Worm (Caenorhabditis elegans) whole organism, L3 larva: ENCODE data around the gene klp-19.

ENCODE experiments used
- R02D3.7 ChIP-seq: fragments of 150-350 bp; optimal IDR thresholded peaks from 2 replicates; lab custom pipeline; 2014; ENCODE audit warnings: missing biosample characterization, missing genetic modification characterization
- ama-1 ChIP-seq: fragments of 150-350 bp; optimal IDR thresholded peaks from 2 replicates; lab custom pipeline; 2018
- ceh-16 ChIP-seq: sonication (generic microtip); optimal IDR thresholded peaks from 2 replicates; lab custom pipeline; 2017; ENCODE audit warnings: missing biosample characterization, missing genetic modification characterization
- ceh-28 ChIP-seq: fragments of 150-350 bp; optimal IDR thresholded peaks from 2 replicates; lab custom pipeline; 2014; ENCODE audit warnings: missing biosample characterization, missing genetic modification reagents, missing genetic modification characterization
- ceh-82 ChIP-seq: fragments of 150-350 bp; optimal IDR thresholded peaks from 2 replicates; lab custom pipeline; 2014; ENCODE audit warnings: missing biosample characterization, missing genetic modification characterization
- ceh-9 ChIP-seq: sonication (generic microtip); optimal IDR thresholded peaks from 2 replicates; lab custom pipeline; 2018; ENCODE audit warnings: missing biosample characterization, missing genetic modification characterization
- egl-5 ChIP-seq: fragments of 150-350 bp; optimal IDR thresholded peaks from 2 replicates; lab custom pipeline; 2017; ENCODE audit warnings: missing biosample characterization, missing genetic modification reagents, missing genetic modification characterization, inconsistent platforms
- elt-2 ChIP-seq: sonication (generic microtip); optimal IDR thresholded peaks from 2 replicates; lab custom pipeline; 2016; ENCODE audit warnings: missing genetic modification reagents, mild to moderate bottlenecking, missing genetic modification characterization, missing compliant biosample characterization
- eor-1 ChIP-seq, 2 experiments: fragments of 150-350 bp; optimal IDR thresholded peaks; 2 replicates each; lab custom pipeline; 2014 to 2018; ENCODE audit warnings: missing biosample characterization in 2 of 2, missing genetic modification characterization in 2 of 2
- fkh-10 ChIP-seq: sonication (generic microtip); optimal IDR thresholded peaks from 2 replicates; lab custom pipeline; 2017; ENCODE audit warnings: missing biosample characterization, missing genetic modification reagents, missing genetic modification characterization
- fkh-2 ChIP-seq: fragments of 150-350 bp; optimal IDR thresholded peaks from 2 replicates; lab custom pipeline; 2014; ENCODE audit warnings: missing biosample characterization, missing genetic modification reagents, missing genetic modification characterization
- fos-1 ChIP-seq: fragments of 150-350 bp; optimal IDR thresholded peaks from 2 replicates; lab custom pipeline; 2014; ENCODE audit warnings: missing biosample characterization, missing genetic modification characterization
- hmg-11 ChIP-seq: sonication (generic microtip); optimal IDR thresholded peaks from 2 replicates; lab custom pipeline; 2016; ENCODE audit warnings: missing genetic modification characterization, missing compliant biosample characterization
- lin-15B ChIP-seq: fragments of 150-350 bp; optimal IDR thresholded peaks from 2 replicates; lab custom pipeline; 2014; ENCODE audit warnings: missing biosample characterization, missing genetic modification characterization
- lin-39 ChIP-seq: fragments of 150-350 bp; optimal IDR thresholded peaks from 2 replicates; lab custom pipeline; 2018; ENCODE audit warnings: missing biosample characterization, missing genetic modification reagents, missing genetic modification characterization
- lsy-12 ChIP-seq: sonication (generic microtip); optimal IDR thresholded peaks from 2 replicates; lab custom pipeline; 2016; ENCODE audit warnings: mild to moderate bottlenecking, missing genetic modification characterization, missing compliant biosample characterization
- mdl-1 ChIP-seq: fragments of 150-350 bp; optimal IDR thresholded peaks from 2 replicates; lab custom pipeline; 2014; ENCODE audit warnings: missing biosample characterization, missing genetic modification characterization
- nfya-1 ChIP-seq: sonication (generic microtip); optimal IDR thresholded peaks from 2 replicates; lab custom pipeline; 2017; ENCODE audit warnings: missing genetic modification characterization, mild to moderate bottlenecking, missing compliant biosample characterization, antibody characterized with exemption, moderate library complexity; ENCODE audit not compliant: insufficient read depth
- nhr-11 ChIP-seq: fragments of 150-350 bp; optimal IDR thresholded peaks from 2 replicates; lab custom pipeline; 2014; ENCODE audit warnings: missing biosample characterization, missing genetic modification characterization
- nhr-12 ChIP-seq: fragments of 150-350 bp; optimal IDR thresholded peaks from 2 replicates; lab custom pipeline; 2014; ENCODE audit warnings: missing biosample characterization, missing genetic modification characterization
- nhr-23 ChIP-seq: fragments of 150-350 bp; optimal IDR thresholded peaks from 2 replicates; lab custom pipeline; 2014; ENCODE audit warnings: missing biosample characterization, missing genetic modification reagents, missing genetic modification characterization
- nhr-25 ChIP-seq: sonication (generic microtip); optimal IDR thresholded peaks from 2 replicates; lab custom pipeline; 2017; ENCODE audit warnings: missing biosample characterization, missing genetic modification characterization
- nhr-43 ChIP-seq: sonication (generic microtip); optimal IDR thresholded peaks from 2 replicates; lab custom pipeline; 2016; ENCODE audit warnings: mild to moderate bottlenecking, missing genetic modification characterization, missing compliant biosample characterization; ENCODE audit not compliant: poor library complexity, severe bottlenecking
- nhr-76 ChIP-seq: fragments of 150-350 bp; sonication (generic microtip); optimal IDR thresholded peaks from 5 replicates; lab custom pipeline; 2014; ENCODE audit warnings: missing biosample characterization, missing genetic modification characterization
- pha-4 ChIP-seq: fragments of 150-350 bp; optimal IDR thresholded peaks from 2 replicates; lab custom pipeline; 2014; ENCODE audit warnings: missing biosample characterization, missing genetic modification reagents, missing genetic modification characterization
- pqm-1 ChIP-seq: fragments of 150-350 bp; optimal IDR thresholded peaks from 2 replicates; lab custom pipeline; 2017; ENCODE audit warnings: missing biosample characterization, missing genetic modification characterization, inconsistent platforms
- sea-2 ChIP-seq: fragments of 150-350 bp; sonication (generic microtip); optimal IDR thresholded peaks from 4 replicates; lab custom pipeline; 2014; ENCODE audit warnings: missing biosample characterization, missing genetic modification reagents, missing genetic modification characterization
- skn-1 ChIP-seq: fragments of 150-350 bp; optimal IDR thresholded peaks from 2 replicates; lab custom pipeline; 2014; ENCODE audit warnings: missing biosample characterization, missing genetic modification characterization
- snpc-4 ChIP-seq: fragments of 150-350 bp; optimal IDR thresholded peaks from 2 replicates; lab custom pipeline; 2014; ENCODE audit warnings: missing biosample characterization, missing genetic modification characterization
- tbx-2 ChIP-seq: sonication (generic microtip); optimal IDR thresholded peaks from 2 replicates; lab custom pipeline; 2016; ENCODE audit warnings: mild to moderate bottlenecking, missing genetic modification characterization, missing compliant biosample characterization
- unc-39 ChIP-seq: sonication (generic microtip); optimal IDR thresholded peaks from 4 replicates; lab custom pipeline; 2017; ENCODE audit warnings: missing biosample characterization, missing genetic modification characterization
- ztf-4 ChIP-seq: fragments of 150-350 bp; optimal IDR thresholded peaks from 2 replicates; lab custom pipeline; 2014; ENCODE audit warnings: missing biosample characterization, missing genetic modification characterization

klp-19 gene

ce11 chrIII:13307107-13307506 is at the start of gene klp-19, which contains the start of gene slc-36.1:
TSS of gene klp-19 (minus strand) at chrIII:13307259.
TSS of gene slc-36.1 (plus strand) at chrIII:13307502.
- TF ChIP-seq lin-39, result no peak
- no peak for TF ChIP-seq pqm-1 (tag; lab: Kevin White, UChicago)
- peak; percentile 2 for TF ChIP-seq snpc-4
- TF ChIP-seq hmg-11 (tag; lab: Kevin White, UChicago), result peak; percentile 72
- TF ChIP-seq unc-39, result no peak
- TF ChIP-seq elt-2 (tag; lab: Kevin White, UChicago), result peak; percentile 0
- no peak for TF ChIP-seq nfya-1
- no peak for TF ChIP-seq fkh-2 (tag; lab: Kevin White, UChicago)
- TF ChIP-seq pha-4 (tag; lab: Kevin White, UChicago), result peak; percentile 64
- TF ChIP-seq nhr-23 (tag; lab: Kevin White, UChicago), result peak; percentile 53
- TF ChIP-seq lin-15B, result peak; percentile 41
- peak; percentile 7 for TF ChIP-seq nhr-43 (tag; lab: Kevin White, UChicago)

- TF ChIP-seq nhr-11 (tag; lab: Kevin White, UChicago), result no peak
- no peak for TF ChIP-seq skn-1 (tag; lab: Kevin White, UChicago)
- TF ChIP-seq egl-5 (tag; lab: Kevin White, UChicago), result no peak
- TF ChIP-seq sea-2 (GFP tag; lab: Kevin White, UChicago), result no peak
- TF ChIP-seq R02D3.7, result no peak
Observed at ce11 chrIII:13350964-13351363, 43.9 kb upstream of the klp-19 start.

- TF ChIP-seq hmg-11 (tag; lab: Kevin White, UChicago) (no peak), elt-2 (tag; lab: Kevin White, UChicago) (no peak), ceh-9 (tag; lab: Kevin White, UChicago) (no peak), ztf-4 (tag; lab: Kevin White, UChicago) (no peak), nhr-76 (tag; lab: Kevin White, UChicago) (no peak), mdl-1 (tag; lab: Kevin White, UChicago) (no peak), lin-15B (no peak), tbx-2 (no peak), fkh-2 (tag; lab: Kevin White, UChicago) (no peak), ceh-82 (tag; lab: Kevin White, UChicago) (no peak), ceh-28 (tag; lab: Kevin White, UChicago) (no peak), nhr-12 (no peak), eor-1 (tag; optimal IDR thresholded peaks at IDR 0.05; lab: Kevin White, UChicago) (no peak), nfya-1 (no peak)
Observed at ce11 chrIII:13348891-13349290, 41.8 kb upstream of the klp-19 start.

- TF ChIP-seq lin-39, result peak; percentile 50
- no peak for TF ChIP-seq ama-1
- TF ChIP-seq nfya-1, result peak; percentile 19
- no peak for TF ChIP-seq lsy-12
- TF ChIP-seq unc-39, result no peak
- no peak for TF ChIP-seq fos-1 (tag; lab: Kevin White, UChicago)
- TF ChIP-seq ceh-16 (tag; lab: Kevin White, UChicago), result no peak
Observed at ce11 chrIII:13347782-13348327, 40.8 kb upstream of the klp-19 start.

- TF ChIP-seq lsy-12 (peak; percentile 24), hmg-11 (tag; lab: Kevin White, UChicago) (peak; percentile 11), elt-2 (tag; lab: Kevin White, UChicago) (peak; percentile 22), fkh-10 (GFP tag; lab: Kevin White, UChicago) (no peak)
- TF ChIP-seq, all 47 proteins: peak for 3
Observed at ce11 chrIII:13346785-13347184, 39.7 kb upstream of the klp-19 start, which contains the start of gene mtm-6. TSS of gene mtm-6 (plus strand) at chrIII:13347085.

- TF ChIP-seq lin-15B (peak; percentile 0), skn-1 (tag; lab: Kevin White, UChicago) (peak; percentile 93), elt-2 (tag; lab: Kevin White, UChicago) (peak; percentile 56), hmg-11 (tag; lab: Kevin White, UChicago) (peak; percentile 34), fos-1 (tag; lab: Kevin White, UChicago) (no peak), nfya-1 (peak; percentile 40), nhr-43 (tag; lab: Kevin White, UChicago) (no peak), nhr-25 (peak; percentile 35)
Observed at ce11 chrIII:13344538-13345136, 37.6 kb upstream of the klp-19 start, which contains the start of gene acaa-2. TSS of gene acaa-2 (plus strand) at chrIII:13344937.
